Fruit fly (Drosophila melanogaster): ENCODE results near the gene CG6739.

- TF ChIP-seq Myc (optimal IDR thresholded peaks at IDR 0.05) (no peak), psq (optimal IDR thresholded peaks at IDR 0.05) (no peak), Sin3A (optimal IDR thresholded peaks at IDR 0.05) (no peak), h (optimal IDR thresholded peaks at IDR 0.05) (no peak), ttk (optimal IDR thresholded peaks at IDR 0.05) (no peak), insv (optimal IDR thresholded peaks at IDR 0.05) (no peak)
These were observed 30.5 kb upstream of the CG6739 start for dm6 chr2L:7577646-7578045.

All from Kc167 (cell line).